Fruit fly (Drosophila melanogaster) whole organism, adult: ENCODE results near the gene cyr.
A peak's percentile ranks its signal among the peaks of the same experiment; 100 is the strongest.

Experiments used
- CG11617 ChIP-seq: fragments of 200-800 bp; sonication (Bioruptor generic); optimal IDR thresholded peaks from 2 replicates; lab custom pipeline; 2017; ENCODE audit warnings: mild to moderate bottlenecking, missing biosample characterization, missing genetic modification reagents, missing genetic modification characterization
- CG12768 ChIP-seq: fragments of 200-800 bp; sonication (Bioruptor generic); optimal IDR thresholded peaks from 2 replicates; lab custom pipeline; 2017; ENCODE audit warnings: missing biosample characterization, missing genetic modification characterization, mild to moderate bottlenecking, moderate library complexity, missing genetic modification reagents
- CG14711 ChIP-seq: fragments of 200-800 bp; sonication (Bioruptor generic); optimal IDR thresholded peaks from 2 replicates; lab custom pipeline; 2018; ENCODE audit warnings: missing biosample characterization, mild to moderate bottlenecking, missing genetic modification characterization, moderate library complexity
- CG1620 ChIP-seq: fragments of 200-800 bp; sonication (Bioruptor generic); optimal IDR thresholded peaks from 2 replicates; lab custom pipeline; 2016; ENCODE audit warnings: missing biosample characterization, missing genetic modification characterization
- CG33017 ChIP-seq: fragments of 200-800 bp; sonication (Bioruptor generic); optimal IDR thresholded peaks from 2 replicates; lab custom pipeline; 2018; ENCODE audit warnings: missing biosample characterization, mild to moderate bottlenecking, missing genetic modification characterization, moderate library complexity
- CG5204 ChIP-seq: fragments of 200-800 bp; sonication (Bioruptor generic); optimal IDR thresholded peaks from 2 replicates; lab custom pipeline; 2016; ENCODE audit warnings: missing biosample characterization, missing genetic modification characterization
- CG7045 ChIP-seq: fragments of 200-800 bp; sonication (Bioruptor generic); optimal IDR thresholded peaks from 2 replicates; lab custom pipeline; 2017; ENCODE audit warnings: missing biosample characterization, mild to moderate bottlenecking, missing genetic modification characterization
- CG7101 ChIP-seq: fragments of 200-800 bp; sonication (Bioruptor generic); optimal IDR thresholded peaks from 2 replicates; lab custom pipeline; 2018; ENCODE audit warnings: missing biosample characterization, mild to moderate bottlenecking, missing genetic modification characterization, moderate library complexity
- Clk ChIP-seq: fragments of 200-800 bp; sonication (Bioruptor generic); optimal IDR thresholded peaks from 2 replicates; lab custom pipeline; 2017; ENCODE audit warnings: missing biosample characterization, missing genetic modification characterization
- Crg-1 ChIP-seq: fragments of 200-800 bp; sonication (Bioruptor generic); optimal IDR thresholded peaks from 2 replicates; lab custom pipeline; 2016; ENCODE audit warnings: missing biosample characterization, missing genetic modification characterization
- Hr96 ChIP-seq: fragments of 200-800 bp; sonication (Bioruptor generic); optimal IDR thresholded peaks from 2 replicates; lab custom pipeline; 2016; ENCODE audit warnings: missing biosample characterization, missing genetic modification characterization
- Mnt ChIP-seq: fragments of 200-800 bp; sonication (Bioruptor generic); optimal IDR thresholded peaks from 2 replicates; lab custom pipeline; 2016; ENCODE audit warnings: missing biosample characterization, mild to moderate bottlenecking, missing genetic modification characterization
- bab1 ChIP-seq: fragments of 200-800 bp; sonication (Bioruptor generic); optimal IDR thresholded peaks from 3 replicates; lab custom pipeline; 2019; ENCODE audit warnings: missing biosample characterization, mild to moderate bottlenecking, missing genetic modification characterization, moderate library complexity
- cic ChIP-seq: fragments of 200-800 bp; sonication (Bioruptor generic); optimal IDR thresholded peaks from 2 replicates; lab custom pipeline; 2017; ENCODE audit warnings: missing biosample characterization, mild to moderate bottlenecking, missing genetic modification characterization, moderate library complexity
- cnc ChIP-seq, 2 experiments: fragments of >200 bp; optimal IDR thresholded peaks; 2 replicates each; lab custom pipeline; 2017
- kay ChIP-seq: fragments of 200-800 bp; sonication (Bioruptor generic); peaks from one replicate; lab custom pipeline; 2016; ENCODE audit warnings: missing biosample characterization, missing genetic modification characterization, borderline replicate concordance
- ovo ChIP-seq: fragments of 200-800 bp; sonication (Bioruptor generic); optimal IDR thresholded peaks from 2 replicates; lab custom pipeline; 2016; ENCODE audit warnings: missing biosample characterization, missing genetic modification characterization
- pad ChIP-seq: fragments of 200-800 bp; sonication (Bioruptor generic); optimal IDR thresholded peaks from 3 replicates; lab custom pipeline; 2017; ENCODE audit warnings: missing biosample characterization, missing genetic modification characterization, mild to moderate bottlenecking, moderate library complexity, missing genetic modification reagents
- tj ChIP-seq: fragments of 200-800 bp; sonication (Bioruptor generic); optimal IDR thresholded peaks from 3 replicates; lab custom pipeline; 2017; ENCODE audit warnings: missing biosample characterization, mild to moderate bottlenecking, missing genetic modification characterization, moderate library complexity
- toe ChIP-seq: fragments of 200-800 bp; sonication (Bioruptor generic); optimal IDR thresholded peaks from 2 replicates; lab custom pipeline; 2016; ENCODE audit warnings: missing biosample characterization, missing genetic modification characterization

Gene cyr

dm6 chrX:8176291-8177029 lies 40.9 kb upstream of the cyr start:
- TF ChIP-seq CG14711 (tag; lab: Kevin White, UChicago): peak; percentile 80
- peak; percentile 51 for TF ChIP-seq Mnt
- no peak for TF ChIP-seq Clk (GFP tag; lab: Kevin White, UChicago)
- TF ChIP-seq CG33017 (tag; lab: Kevin White, UChicago): no peak
- TF ChIP-seq CG7101 (tag; lab: Kevin White, UChicago): no peak
- peak; percentile 29 for TF ChIP-seq tj (GFP tag; lab: Kevin White, UChicago)
- peak; percentile 19 for TF ChIP-seq CG11617
- TF ChIP-seq CG1620: no peak

DNA sequence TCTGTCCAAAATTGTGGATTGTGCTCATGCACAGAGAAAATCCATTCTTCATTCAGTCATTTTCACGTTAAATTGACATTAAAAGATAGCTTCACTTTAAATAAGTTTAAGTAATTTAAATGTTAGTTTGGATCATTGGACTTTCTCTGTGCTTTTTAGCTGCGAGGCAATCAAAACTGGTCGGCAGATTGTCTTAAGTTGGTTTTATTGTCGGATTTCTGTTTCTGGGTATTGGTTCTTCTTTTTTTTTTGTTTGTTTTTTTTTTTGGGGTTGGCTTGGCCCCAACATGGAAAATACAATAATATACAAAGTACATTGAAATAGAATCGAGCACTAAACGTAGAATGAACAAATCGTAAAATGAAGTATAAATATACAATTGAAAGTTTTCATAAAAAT lies 34.7 kb upstream of the cyr start, which contains the start of gene CG2278:
Gene CG2278, minus strand, starts transcription at position 101 of the 400 bp plus-strand sequence.
- no peak for TF ChIP-seq toe
- no peak for TF ChIP-seq bab1
- TF ChIP-seq CG12768 (GFP tag; lab: Kevin White, UChicago): no peak
- no peak for TF ChIP-seq CG14711 (tag; lab: Kevin White, UChicago)
- no peak for TF ChIP-seq CG33017 (tag; lab: Kevin White, UChicago)
- no peak for TF ChIP-seq Hr96
- TF ChIP-seq CG5204 (GFP tag; lab: Kevin White, UChicago): no peak
- TF ChIP-seq CG11617: no peak
- no peak for TF ChIP-seq tj (GFP tag; lab: Kevin White, UChicago)
- no peak for TF ChIP-seq cic (GFP tag; lab: Kevin White, UChicago)
- no peak for TF ChIP-seq kay (GFP tag; lab: Kevin White, UChicago)
- TF ChIP-seq CG7045 (GFP tag; lab: Kevin White, UChicago): no peak
- TF ChIP-seq cnc (optimal IDR thresholded peaks at IDR 0.05; lab: Kevin White, UChicago): no peak
- TF ChIP-seq pad: no peak

dm6 chrX:8165608-8166007 lies 30.1 kb upstream of the cyr start, which contains the start of gene Or7a:
TSS of gene Or7a (minus strand) at chrX:8165708.
- no peak for TF ChIP-seq CG7045 (GFP tag; lab: Kevin White, UChicago)
- no peak for TF ChIP-seq CG11617
- no peak for TF ChIP-seq CG33017 (tag; lab: Kevin White, UChicago)
- no peak for TF ChIP-seq Mnt
- TF ChIP-seq CG14711 (tag; lab: Kevin White, UChicago): no peak
- TF ChIP-seq Hr96: no peak
- no peak for TF ChIP-seq tj (GFP tag; lab: Kevin White, UChicago)
- no peak for TF ChIP-seq CG12768 (GFP tag; lab: Kevin White, UChicago)
- TF ChIP-seq cic (GFP tag; lab: Kevin White, UChicago): no peak
- no peak for TF ChIP-seq Crg-1
- no peak for TF ChIP-seq kay (GFP tag; lab: Kevin White, UChicago)
- TF ChIP-seq CG5204 (GFP tag; lab: Kevin White, UChicago): no peak
- no peak for TF ChIP-seq bab1
- no peak for TF ChIP-seq CG7101 (tag; lab: Kevin White, UChicago)
- no peak for TF ChIP-seq cnc (optimal IDR thresholded peaks at IDR 0.05; lab: Kevin White, UChicago)
- TF ChIP-seq Clk (GFP tag; lab: Kevin White, UChicago): no peak
- TF ChIP-seq CG1620: no peak
- TF ChIP-seq ovo (GFP tag; lab: Kevin White, UChicago): no peak
- TF ChIP-seq toe: no peak

DNA sequence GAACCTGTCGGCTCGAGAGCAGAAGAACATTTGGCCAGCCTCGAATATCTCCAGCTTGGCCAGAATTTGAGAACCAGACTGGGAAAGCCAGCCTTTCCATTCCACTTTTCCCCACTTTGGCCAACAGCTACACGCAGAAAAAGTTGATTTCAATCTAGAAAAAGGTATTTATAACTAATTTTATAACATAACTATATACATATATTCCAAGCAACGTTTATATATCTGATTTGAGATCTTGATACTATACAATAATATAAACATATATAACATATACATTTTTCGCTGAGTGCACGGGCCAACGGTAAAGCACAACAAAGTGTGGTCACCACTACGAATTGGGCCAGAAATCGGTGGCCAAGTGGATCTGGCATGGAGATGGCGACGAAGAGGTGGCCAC lies 27.9 kb upstream of the cyr start:
- TF ChIP-seq CG5204 (GFP tag; lab: Kevin White, UChicago): no peak
- TF ChIP-seq ovo (GFP tag; lab: Kevin White, UChicago): no peak
- TF ChIP-seq CG33017 (tag; lab: Kevin White, UChicago): no peak
- no peak for TF ChIP-seq toe
- TF ChIP-seq CG1620: no peak
- no peak for TF ChIP-seq cnc (optimal IDR thresholded peaks at IDR 0.05; lab: Kevin White, UChicago)

DNA sequence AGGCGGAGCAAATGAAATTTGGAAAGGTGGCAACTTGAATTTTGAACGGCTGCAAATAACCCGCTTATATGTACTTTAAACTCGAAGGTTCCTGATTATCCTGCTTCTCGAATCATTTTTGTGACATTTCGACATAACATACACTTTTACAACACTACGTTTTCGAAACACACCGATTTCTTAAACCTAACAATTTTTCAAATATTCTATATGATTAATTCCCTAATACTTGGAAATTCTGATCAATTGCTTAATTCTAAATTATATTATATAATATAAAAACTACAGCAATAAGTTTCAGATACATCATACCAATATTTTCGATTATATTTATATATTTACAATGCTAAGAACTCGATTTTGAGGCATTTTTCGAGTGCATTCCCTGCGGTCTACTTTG lies 27.2 kb upstream of the cyr start, which contains the start of gene CG10761:
Gene CG10761, minus strand, starts transcription at position 101 of the 400 bp plus-strand sequence.
- TF ChIP-seq CG11617 (no peak), kay (GFP tag; lab: Kevin White, UChicago) (no peak), CG7101 (tag; lab: Kevin White, UChicago) (no peak), cnc (optimal IDR thresholded peaks at IDR 0.05; lab: Kevin White, UChicago) (no peak), tj (GFP tag; lab: Kevin White, UChicago) (no peak), Crg-1 (no peak), CG12768 (GFP tag; lab: Kevin White, UChicago) (no peak), CG7045 (GFP tag; lab: Kevin White, UChicago) (no peak), Clk (GFP tag; lab: Kevin White, UChicago) (no peak), toe (no peak), bab1 (no peak), Hr96 (no peak), CG33017 (tag; lab: Kevin White, UChicago) (no peak), pad (no peak)

DNA sequence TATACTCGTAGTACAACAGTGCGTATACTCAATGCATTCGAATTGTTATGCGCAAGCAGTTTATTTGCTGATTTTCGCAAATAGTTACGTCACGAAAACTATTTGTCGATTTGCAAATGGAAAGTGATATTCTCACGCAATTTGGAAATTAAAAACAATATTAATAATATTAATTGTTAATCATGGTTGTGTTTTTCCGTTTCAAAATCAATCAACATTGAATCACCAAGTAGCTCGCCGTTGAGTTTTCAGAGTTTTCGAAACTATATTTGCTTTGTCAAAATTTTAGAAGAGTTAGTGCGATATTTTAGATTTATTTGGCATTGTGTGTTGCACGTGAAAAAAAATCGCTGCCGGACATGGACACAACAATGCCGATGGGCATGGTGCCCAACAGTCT lies 24.2 kb upstream of the cyr start, which contains the start of gene CG15337:
Gene CG15337, plus strand, starts transcription at position 301 of the 400 bp plus-strand sequence.
- TF ChIP-seq CG11617: no peak
- no peak for TF ChIP-seq pad
- TF ChIP-seq cnc (optimal IDR thresholded peaks at IDR 0.05; lab: Kevin White, UChicago): no peak
- TF ChIP-seq cic (GFP tag; lab: Kevin White, UChicago): no peak
- no peak for TF ChIP-seq tj (GFP tag; lab: Kevin White, UChicago)
